Fruit fly (Drosophila melanogaster) whole organism, prepupa: ENCODE results near the gene CG42759.

ENCODE experiments used
- Blimp-1 ChIP-seq: fragments of 200-800 bp; sonication (Bioruptor generic); optimal IDR thresholded peaks from 3 replicates; lab custom pipeline; 2017; ENCODE audit warnings: missing biosample characterization, missing genetic modification characterization, mild to moderate bottlenecking, moderate library complexity, missing genetic modification reagents
- CG10669 ChIP-seq: fragments of 200-800 bp; sonication (Bioruptor generic); optimal IDR thresholded peaks from 3 replicates; lab custom pipeline; 2018; ENCODE audit warnings: missing biosample characterization, mild to moderate bottlenecking, missing genetic modification characterization, moderate library complexity
- CG11294 ChIP-seq: fragments of 200-800 bp; sonication (Bioruptor generic); IDR thresholded peaks from 2 replicates; pipeline ENCODE4 v1.3.6; 2022; ENCODE audit warnings: missing biosample characterization, missing genetic modification characterization
- CG1621 ChIP-seq: fragments of 200-800 bp; sonication (Bioruptor generic); optimal IDR thresholded peaks from 3 replicates; lab custom pipeline; 2018; ENCODE audit warnings: missing biosample characterization, mild to moderate bottlenecking, missing genetic modification characterization
- CG6792 ChIP-seq: fragments of 200-800 bp; sonication (Bioruptor generic); optimal IDR thresholded peaks from 3 replicates; lab custom pipeline; 2016; ENCODE audit warnings: missing biosample characterization, missing genetic modification characterization
- CG6808 ChIP-seq: fragments of 200-800 bp; sonication (Bioruptor generic); optimal IDR thresholded peaks from 3 replicates; lab custom pipeline; 2017; ENCODE audit warnings: missing biosample characterization, missing genetic modification characterization, mild to moderate bottlenecking, moderate library complexity, missing genetic modification reagents
- CG6854 ChIP-seq: fragments of 200-800 bp; sonication (Bioruptor generic); optimal IDR thresholded peaks from 2 replicates; lab custom pipeline; 2017; ENCODE audit warnings: missing biosample characterization, mild to moderate bottlenecking, missing genetic modification characterization
- CG8319 ChIP-seq: fragments of 200-800 bp; sonication (Bioruptor generic); optimal IDR thresholded peaks from 3 replicates; lab custom pipeline; 2016; ENCODE audit warnings: missing biosample characterization, missing genetic modification characterization
- CG9139 ChIP-seq: fragments of 200-800 bp; sonication (Bioruptor generic); optimal IDR thresholded peaks from 3 replicates; lab custom pipeline; 2017; ENCODE audit warnings: missing biosample characterization, mild to moderate bottlenecking, missing genetic modification characterization
- Ets96B ChIP-seq: fragments of 200-800 bp; optimal IDR thresholded peaks from 2 replicates; lab custom pipeline; 2019; ENCODE audit warnings: missing biosample characterization, mild to moderate bottlenecking, missing genetic modification characterization, moderate library complexity
- Sox102F ChIP-seq: fragments of 200-800 bp; sonication (Bioruptor generic); optimal IDR thresholded peaks from 2 replicates; lab custom pipeline; 2016; ENCODE audit warnings: missing biosample characterization, mild to moderate bottlenecking, missing genetic modification characterization
- salr ChIP-seq, 2 experiments: fragments of 200-800 bp; sonication (Bioruptor generic); optimal IDR thresholded peaks; 3 replicates each; lab custom pipeline; 2016 to 2018; ENCODE audit warnings: missing biosample characterization in 2 of 2, missing genetic modification characterization in 2 of 2, mild to moderate bottlenecking in 1 of 2
- topi ChIP-seq: fragments of 200-800 bp; sonication (Bioruptor generic); optimal IDR thresholded peaks from 3 replicates; lab custom pipeline; 2016; ENCODE audit warnings: missing biosample characterization, missing genetic modification characterization

DNA sequence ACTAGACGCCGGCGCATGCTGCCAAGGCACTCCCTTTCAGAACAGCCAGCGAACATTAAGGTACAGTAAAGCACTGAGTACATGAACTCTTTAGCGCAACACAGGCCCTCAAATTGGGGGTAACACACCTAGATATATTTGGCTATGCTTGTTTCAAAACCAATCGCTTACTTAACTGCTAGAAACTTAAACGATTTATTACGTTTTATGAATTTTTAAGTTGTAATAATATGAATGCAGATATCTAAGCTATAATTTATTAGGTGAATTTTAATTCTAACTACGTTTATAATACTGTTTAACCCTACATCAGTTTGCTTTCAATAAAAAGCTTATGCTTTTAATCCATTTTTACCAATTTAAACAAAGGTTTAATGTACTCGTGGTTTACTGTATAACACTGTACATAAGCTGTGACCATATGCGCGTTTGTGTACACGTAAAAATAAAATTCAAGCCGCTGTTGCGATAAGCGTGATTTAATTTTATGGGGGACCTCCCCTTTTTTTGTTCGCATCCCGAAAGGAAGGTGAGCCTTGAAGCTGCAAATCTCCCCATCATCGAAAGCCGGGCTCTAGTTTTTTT lies 34.1 kb downstream of the CG42759 start:
- TF ChIP-seq CG8319 (GFP tag; lab: Kevin White, UChicago), result no peak
- TF ChIP-seq Sox102F (GFP tag; lab: Kevin White, UChicago), result no peak
- TF ChIP-seq Blimp-1, result no peak
- no peak for TF ChIP-seq CG10669
- peak; percentile 62 for TF ChIP-seq Ets96B (tag; lab: Kevin White, UChicago)
- TF ChIP-seq salr (GFP tag; optimal IDR thresholded peaks at IDR 0.05; lab: Kevin White, UChicago), result peak in 1 of 2 experiments; percentile 41
- no peak for TF ChIP-seq topi
- TF ChIP-seq CG11294 (GFP tag; lab: Robert Waterston, UW), result no peak
- no peak for TF ChIP-seq CG1621
- peak; percentile 78 for TF ChIP-seq CG6808
- no peak for TF ChIP-seq CG6854 (GFP tag; lab: Kevin White, UChicago)
- peak; percentile 36 for TF ChIP-seq CG9139 (GFP tag; lab: Kevin White, UChicago)
- no peak for TF ChIP-seq CG6792 (GFP tag; lab: Kevin White, UChicago)
